Fruit fly (Drosophila melanogaster): ENCODE data around the gene Pex7.

- TF ChIP-seq h (optimal IDR thresholded peaks at IDR 0.05) (no peak), psq (optimal IDR thresholded peaks at IDR 0.05) (no peak)
These were observed 21.1 kb downstream of the Pex7 start for dm6 chr3L:8667809-8668593.
